Worm (Caenorhabditis elegans) whole organism, L1 larva: ENCODE data around the gene K01A6.4.

ENCODE experiments used
- C04F5.9 ChIP-seq: sonication (generic microtip); optimal IDR thresholded peaks from 2 replicates; lab custom pipeline; 2016; ENCODE audit warnings: missing genetic modification characterization, missing compliant biosample characterization
- ceh-82 ChIP-seq, 3 experiments: fragments of 150-350 bp in 1 of 3; sonication (generic microtip) in 2 of 3; optimal IDR thresholded peaks; 2 replicates each; lab custom pipeline; 2014 to 2017; ENCODE audit warnings: missing biosample characterization in 3 of 3, missing genetic modification characterization in 3 of 3
- elt-3 ChIP-seq, 6 experiments: fragments of 150-350 bp in 1 of 6; sonication (generic microtip); optimal IDR thresholded peaks; 2 replicates each; lab custom pipeline; 2017 to 2018; ENCODE audit warnings: missing biosample characterization in 6 of 6, missing genetic modification characterization in 6 of 6, inconsistent platforms in 1 of 6
- lin-13 ChIP-seq: fragments of 150-350 bp; optimal IDR thresholded peaks from 2 replicates; lab custom pipeline; 2014; ENCODE audit warnings: missing biosample characterization, missing genetic modification reagents, missing genetic modification characterization
- lin-14 ChIP-seq: fragments of 200-800 bp; sonication (Bioruptor generic); optimal IDR thresholded peaks from 2 replicates; lab custom pipeline; 2018; ENCODE audit warnings: mild to moderate bottlenecking, missing genetic modification characterization, moderate library complexity, missing compliant biosample characterization
- mab-9 ChIP-seq: fragments of 200-800 bp; sonication (Bioruptor generic); IDR thresholded peaks from 2 replicates; pipeline ENCODE4 v1.3.6; 2022; ENCODE audit warnings: missing genetic modification reagents, missing genetic modification characterization, missing compliant biosample characterization
- nhr-11 ChIP-seq: fragments of 150-350 bp; optimal IDR thresholded peaks from 2 replicates; lab custom pipeline; 2014; ENCODE audit warnings: missing biosample characterization, missing genetic modification characterization
- nhr-28 ChIP-seq: fragments of 150-350 bp; optimal IDR thresholded peaks from 2 replicates; lab custom pipeline; 2014; ENCODE audit warnings: missing biosample characterization, missing genetic modification characterization
- snpc-4 ChIP-seq: fragments of 150-350 bp; optimal IDR thresholded peaks from 2 replicates; lab custom pipeline; 2014; ENCODE audit warnings: missing biosample characterization, missing genetic modification characterization
- unc-130 ChIP-seq: fragments of 150-350 bp; optimal IDR thresholded peaks from 2 replicates; lab custom pipeline; 2017; ENCODE audit warnings: missing biosample characterization, missing genetic modification characterization, inconsistent platforms
- unc-62 ChIP-seq: fragments of 150-350 bp; optimal IDR thresholded peaks from 2 replicates; lab custom pipeline; 2014; ENCODE audit warnings: missing biosample characterization, missing genetic modification reagents, missing genetic modification characterization
- unc-86 ChIP-seq: sonication (generic microtip); optimal IDR thresholded peaks from 2 replicates; lab custom pipeline; 2016; ENCODE audit warnings: missing genetic modification characterization, missing compliant biosample characterization
- unc-98 ChIP-seq: fragments of 200-800 bp; sonication (Bioruptor generic); IDR thresholded peaks from 2 replicates; pipeline ENCODE4 v1.3.6; 2022; ENCODE audit warnings: missing genetic modification characterization, missing compliant biosample characterization
- ztf-4 ChIP-seq: fragments of 150-350 bp; optimal IDR thresholded peaks from 2 replicates; lab custom pipeline; 2014; ENCODE audit warnings: missing biosample characterization, missing genetic modification characterization

- no peak for TF ChIP-seq unc-62 (GFP tag; lab: Kevin White, UChicago)
- TF ChIP-seq nhr-11: no peak
- no peak for TF ChIP-seq elt-3 (tag; optimal IDR thresholded peaks at IDR 0.05; lab: Kevin White, UChicago)
- no peak for TF ChIP-seq snpc-4
- no peak for TF ChIP-seq unc-130 (tag; lab: Kevin White, UChicago)
- TF ChIP-seq nhr-28 (tag; lab: Kevin White, UChicago): no peak
- no peak for TF ChIP-seq mab-9 (GFP tag; lab: Robert Waterston, UW)
- no peak for TF ChIP-seq C04F5.9 (tag; lab: Kevin White, UChicago)
- no peak for TF ChIP-seq lin-14 (GFP tag; lab: Kevin White, UChicago)
- TF ChIP-seq ceh-82 (tag; optimal IDR thresholded peaks at IDR 0.05; lab: Kevin White, UChicago): no peak
- no peak for TF ChIP-seq unc-98 (GFP tag; lab: Robert Waterston, UW)
- no peak for TF ChIP-seq ztf-4 (tag; lab: Kevin White, UChicago)
- TF ChIP-seq unc-86 (tag; lab: Kevin White, UChicago): no peak
- TF ChIP-seq lin-13 (GFP tag; lab: Kevin White, UChicago): no peak
Measured at ce11 chrIV:11740204-11740603, at the start of gene K01A6.4.
